Worm (Caenorhabditis elegans) whole organism, L4/young adult: ENCODE data around the gene K01D12.8.

ENCODE experiments used
- dao-5 ChIP-seq: sonication (generic microtip); optimal IDR thresholded peaks from 2 replicates; lab custom pipeline; 2016; ENCODE audit warnings: missing genotype, missing genetic modification characterization, moderate library complexity, missing compliant biosample characterization
- him-1 ChIP-seq: sonication (generic microtip); optimal IDR thresholded peaks from 2 replicates; lab custom pipeline; 2016; ENCODE audit warnings: missing genotype, missing genetic modification reagents, missing genetic modification characterization, missing compliant biosample characterization

DNA sequence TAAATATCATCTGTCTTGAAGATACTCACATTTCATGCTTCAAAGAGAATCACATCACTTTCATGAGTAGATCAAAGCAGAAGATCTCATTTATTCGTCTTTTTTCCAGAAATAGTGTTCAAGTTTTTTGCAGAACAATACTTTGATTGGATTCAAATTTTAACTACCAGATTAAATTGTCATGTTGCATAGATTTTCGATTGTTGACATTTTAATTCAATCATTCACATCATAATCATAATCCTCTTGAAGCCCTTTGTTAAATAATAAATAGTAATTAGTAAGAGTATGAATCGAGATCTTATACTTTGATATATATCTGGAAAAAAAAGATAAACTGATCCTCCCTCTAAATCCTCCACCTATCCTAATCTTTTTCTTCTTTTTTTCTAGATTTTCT, 25.4 kb downstream of the K01D12.8 start:
- TF ChIP-seq him-1 (tag; lab: Kevin White, UChicago): no peak
- no peak for TF ChIP-seq dao-5 (tag; lab: Kevin White, UChicago)
